Fruit fly (Drosophila melanogaster): Measurements from ENCODE around the gene CG3618.

Gene CG3618

DNA sequence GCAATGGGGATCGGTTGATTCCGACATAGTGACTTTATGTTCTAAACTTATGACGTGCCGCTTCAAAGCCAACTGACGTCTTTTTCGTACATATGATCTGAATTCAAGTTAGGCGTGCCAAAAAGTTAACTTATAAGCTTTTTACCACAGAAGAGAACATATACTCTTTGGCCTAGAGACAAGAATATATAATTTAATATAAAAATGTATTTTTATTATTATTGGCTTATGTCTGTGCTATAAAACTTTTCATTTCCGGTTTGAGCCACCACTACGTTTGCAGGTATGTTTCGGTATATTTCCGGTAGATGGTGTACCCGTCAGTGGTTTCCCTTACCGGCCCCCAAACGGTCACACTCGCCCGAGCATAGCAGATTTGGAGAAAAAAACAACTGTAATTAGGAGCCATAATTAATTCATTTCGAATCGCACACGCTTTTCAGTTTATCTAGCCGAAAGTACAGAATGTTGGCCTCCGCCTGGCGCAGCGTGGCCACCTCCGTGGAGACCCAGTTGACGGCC lies 17.5 kb downstream of the CG3618 start, which contains the start of the genes CG3698 and tzn (continued):
- peak; percentile 85 for TF ChIP-seq dm (GFP tag; optimal IDR thresholded peaks at IDR 0.05)
- no peak for TF ChIP-seq scrt (GFP tag; optimal IDR thresholded peaks at IDR 0.05)
- TF ChIP-seq Atf-2 (GFP tag; optimal IDR thresholded peaks at IDR 0.05), result peak; percentile 78
- TF ChIP-seq Dp (GFP tag; optimal IDR thresholded peaks at IDR 0.05), result peak; percentile 57
- peak; percentile 94 for TF ChIP-seq CG3407 (GFP tag; optimal IDR thresholded peaks at IDR 0.05)
- TF ChIP-seq bbx (GFP tag; IDR thresholded peaks at IDR 0.05; ENCODE audit: partially characterized antibody), result no peak
- TF ChIP-seq CG18599 (GFP tag; optimal IDR thresholded peaks at IDR 0.05), result peak; percentile 93
- TF ChIP-seq CG34422 (GFP tag; IDR thresholded peaks at IDR 0.05), result peak; percentile 95
- TF ChIP-seq ap (GFP tag; IDR thresholded peaks at IDR 0.05), result peak; percentile 91
- TF ChIP-seq CG9797 (GFP tag; optimal IDR thresholded peaks at IDR 0.05), result peak; percentile 91
- no peak for TF ChIP-seq cad (GFP tag; optimal IDR thresholded peaks at IDR 0.05)
- TF ChIP-seq CG17612 (GFP tag; IDR thresholded peaks at IDR 0.05), result peak; percentile 78; the same call in 1 of the 2 replicates
- TF ChIP-seq TFAM (GFP tag; optimal IDR thresholded peaks at IDR 0.05), result peak; percentile 70
- TF ChIP-seq caup (GFP tag; optimal IDR thresholded peaks at IDR 0.05; ENCODE audit: severe bottlenecking), result peak; percentile 98
- peak; percentile 89 for TF ChIP-seq slou (GFP tag; optimal IDR thresholded peaks at IDR 0.05)
- peak; percentile 98 for TF ChIP-seq CG17912 (GFP tag; optimal IDR thresholded peaks at IDR 0.05)
- peak; percentile 96 for TF ChIP-seq ash1 (GFP tag; optimal IDR thresholded peaks at IDR 0.05)
- peak; percentile 72 for TF ChIP-seq Hand (GFP tag; optimal IDR thresholded peaks at IDR 0.05)
- TF ChIP-seq pros (GFP tag; optimal IDR thresholded peaks at IDR 0.05), result no peak
- TF ChIP-seq CG6272 (GFP tag; IDR thresholded peaks at IDR 0.05), result peak; percentile 86
- TF ChIP-seq CG17568 (GFP tag; optimal IDR thresholded peaks at IDR 0.05), result no peak
- no peak for TF ChIP-seq Tbp (GFP tag; optimal IDR thresholded peaks at IDR 0.05)
- no peak for TF ChIP-seq fru (optimal IDR thresholded peaks at IDR 0.05)
- peak; percentile 84 for TF ChIP-seq twi (tag; optimal IDR thresholded peaks at IDR 0.05)
- peak; percentile 72 for TF ChIP-seq CG11696 (GFP tag; IDR thresholded peaks at IDR 0.05)
- TF ChIP-seq CG4360 (GFP tag; IDR thresholded peaks at IDR 0.05), result peak; percentile 46; the same call in 1 of the 2 replicates
- peak; percentile 93 for TF ChIP-seq Abd-B (GFP tag; optimal IDR thresholded peaks at IDR 0.05)
- TF ChIP-seq Atf3 (GFP tag; optimal IDR thresholded peaks at IDR 0.05), result peak; percentile 45
- TF ChIP-seq CG6813 (GFP tag; optimal IDR thresholded peaks at IDR 0.05), result peak; percentile 95
- TF ChIP-seq CG12155 (GFP tag; optimal IDR thresholded peaks at IDR 0.05), result peak; percentile 81
- no peak for TF ChIP-seq br (optimal IDR thresholded peaks at IDR 0.05)
- peak; percentile 66 for TF ChIP-seq pum (GFP tag; optimal IDR thresholded peaks at IDR 0.05)
- peak; percentile 100 for TF ChIP-seq Ets97D (GFP tag; optimal IDR thresholded peaks at IDR 0.05)
- peak; percentile 92 for TF ChIP-seq E2f1 (GFP tag; IDR thresholded peaks at IDR 0.05)
- TF ChIP-seq CG11504 (tag; optimal IDR thresholded peaks at IDR 0.05), result no peak
- no peak for TF ChIP-seq oc (tag; optimal IDR thresholded peaks at IDR 0.05)
- TF ChIP-seq gsb (GFP tag; IDR thresholded peaks at IDR 0.05), result peak; percentile 86
- peak; percentile 93 for TF ChIP-seq CG5953 (GFP tag; IDR thresholded peaks at IDR 0.05)
- TF ChIP-seq NFAT (GFP tag; IDR thresholded peaks at IDR 0.05), result peak; percentile 97
- peak; percentile 91 for TF ChIP-seq CG12071 (GFP tag; optimal IDR thresholded peaks at IDR 0.05)
- peak; percentile 84 for TF ChIP-seq rib (GFP tag; IDR thresholded peaks at IDR 0.05)
- peak; percentile 79 for TF ChIP-seq fd96Cb (tag; optimal IDR thresholded peaks at IDR 0.05)
- TF ChIP-seq CG2875 (GFP tag; optimal IDR thresholded peaks at IDR 0.05), result peak; percentile 96
- peak; percentile 94 for TF ChIP-seq ranshi (GFP tag; IDR thresholded peaks at IDR 0.05)
- peak; percentile 70 for TF ChIP-seq fu2 (GFP tag; optimal IDR thresholded peaks at IDR 0.05)
- peak; percentile 74 for TF ChIP-seq CG8281 (tag; optimal IDR thresholded peaks at IDR 0.05)
- TF ChIP-seq wek (GFP tag; optimal IDR thresholded peaks at IDR 0.05), result peak; percentile 87
- TF ChIP-seq Ssrp (tag; optimal IDR thresholded peaks at IDR 0.05), result peak; percentile 87
- TF ChIP-seq CG31441 (GFP tag; IDR thresholded peaks at IDR 0.05), result no peak; the same call in 1 of the 2 replicates
- TF ChIP-seq CG12299 (tag; optimal IDR thresholded peaks at IDR 0.05), result peak; percentile 73
- TF ChIP-seq crc (GFP tag; optimal IDR thresholded peaks at IDR 0.05), result peak; percentile 45

All from whole organism, embryonic.